Worm (Caenorhabditis elegans) whole organism, midembryonic: ENCODE measurements around the gene ZK813.2.

ENCODE experiments used
- T22C8.4 ChIP-seq: fragments of 200-800 bp; sonication (Bioruptor generic); IDR thresholded peaks from 2 replicates; pipeline ENCODE4 v1.3.6; 2022; ENCODE audit warnings: missing genetic modification characterization, missing compliant biosample characterization
- cog-1 ChIP-seq: sonication (generic microtip); optimal IDR thresholded peaks from 2 replicates; lab custom pipeline; 2016; ENCODE audit warnings: missing genetic modification characterization, missing compliant biosample characterization
- flt-1 ChIP-seq: fragments of 200-800 bp; sonication (Bioruptor generic); IDR thresholded peaks from 2 replicates; pipeline ENCODE4 v1.3.6; 2022; ENCODE audit warnings: missing genetic modification characterization, missing compliant biosample characterization
- med-1 ChIP-seq: sonication (generic microtip); optimal IDR thresholded peaks from 2 replicates; lab custom pipeline; 2017; ENCODE audit warnings: missing genetic modification characterization, mild to moderate bottlenecking, missing compliant biosample characterization, antibody characterized with exemption, missing genetic modification reagents; ENCODE audit not compliant: insufficient read depth
- ref-1 ChIP-seq: fragments of 200-800 bp; sonication (Bioruptor generic); conservative IDR thresholded peaks from 2 replicates; pipeline ENCODE4 v1.3.6; 2022; ENCODE audit warnings: missing genetic modification reagents, missing genetic modification characterization, missing compliant biosample characterization
- tab-1 ChIP-seq: fragments of 200-800 bp; sonication (Bioruptor generic); IDR thresholded peaks from 2 replicates; pipeline ENCODE4 v1.3.6; 2022; ENCODE audit warnings: missing genetic modification characterization, missing compliant biosample characterization
- ztf-29 ChIP-seq: fragments of 200-800 bp; sonication (Bioruptor generic); IDR thresholded peaks from 2 replicates; pipeline ENCODE4 v1.3.6; 2022; ENCODE audit warnings: missing genetic modification reagents, missing genetic modification characterization, missing compliant biosample characterization

DNA sequence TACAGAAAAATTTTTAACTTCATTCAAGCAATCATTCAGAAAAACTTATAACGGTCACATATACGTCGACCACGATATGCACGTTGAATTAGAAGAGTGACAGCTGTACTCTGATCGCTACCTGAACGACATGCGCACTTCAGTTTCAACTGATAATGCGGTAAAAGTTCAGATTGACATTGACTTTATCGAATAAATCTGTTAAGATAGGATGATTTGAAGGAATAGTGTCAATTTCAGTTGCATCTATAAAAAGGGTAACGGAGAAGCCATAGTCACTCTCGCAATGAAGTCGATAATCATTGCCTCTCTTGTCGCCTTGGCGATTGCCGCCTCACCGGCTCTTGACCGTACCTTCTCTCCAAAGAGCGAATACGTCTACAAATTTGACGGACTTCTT lies 40.4 kb upstream of the ZK813.2 start, which contains the start of gene vit-5:
- TF ChIP-seq ztf-29 (GFP tag; lab: Robert Waterston, UW) (no peak), flt-1 (GFP tag; lab: Robert Waterston, UW) (no peak), T22C8.4 (GFP tag; lab: Robert Waterston, UW) (no peak), med-1 (GFP tag; lab: Kevin White, UChicago) (no peak), cog-1 (tag; lab: Kevin White, UChicago) (no peak), ref-1 (GFP tag; lab: Robert Waterston, UW) (no peak), tab-1 (no peak)
